Worm (Caenorhabditis elegans): ENCODE data around the gene F58E2.4.

The F58E2.4 gene

ce11 chrIV:3469742-3470141, 6.6 kb downstream of the F58E2.4 start, which contains the start of gene F58E2.2:
Gene F58E2.2 (plus strand): TSS chrIV:3470042.
- no peak for TF ChIP-seq ceh-16 (tag; optimal IDR thresholded peaks at IDR 0.05)
- TF ChIP-seq ztf-11 (tag; optimal IDR thresholded peaks at IDR 0.05) = no peak
- no peak for TF ChIP-seq zag-1 (tag; optimal IDR thresholded peaks at IDR 0.05)
- no peak for TF ChIP-seq ceh-82 (tag; optimal IDR thresholded peaks at IDR 0.05)
- no peak for TF ChIP-seq sem-4 (tag; optimal IDR thresholded peaks at IDR 0.05)
- no peak for TF ChIP-seq alr-1 (tag; optimal IDR thresholded peaks at IDR 0.05)
- no peak for TF ChIP-seq egl-27 (tag; optimal IDR thresholded peaks at IDR 0.05)
- no peak for TF ChIP-seq sma-9 (GFP tag; optimal IDR thresholded peaks at IDR 0.05)
- no peak for TF ChIP-seq sma-9 (tag; optimal IDR thresholded peaks at IDR 0.05)
- TF ChIP-seq ztf-1 (GFP tag; conservative IDR thresholded peaks at IDR 0.05) = no peak
- TF ChIP-seq ama-1 (optimal IDR thresholded peaks at IDR 0.05) = no peak

ce11 chrIV:3477124-3477523, 13.9 kb downstream of the F58E2.4 start, which contains the start of gene srz-69:
Gene srz-69 (minus strand): TSS chrIV:3477224.
- no peak for TF ChIP-seq mab-5 (tag; optimal IDR thresholded peaks at IDR 0.05)
- TF ChIP-seq elt-1 (tag; optimal IDR thresholded peaks at IDR 0.05) = no peak
- no peak for TF ChIP-seq skn-1 (tag; optimal IDR thresholded peaks at IDR 0.05)
- no peak for TF ChIP-seq ZK546.5 (tag; optimal IDR thresholded peaks at IDR 0.05)
- no peak for TF ChIP-seq ceh-82 (tag; optimal IDR thresholded peaks at IDR 0.05)
- TF ChIP-seq alr-1 (tag; optimal IDR thresholded peaks at IDR 0.05) = no peak
- TF ChIP-seq blmp-1 (tag; optimal IDR thresholded peaks at IDR 0.05; ENCODE audit: insufficient read depth) = no peak
- TF ChIP-seq ztf-1 (GFP tag; conservative IDR thresholded peaks at IDR 0.05) = no peak

DNA sequence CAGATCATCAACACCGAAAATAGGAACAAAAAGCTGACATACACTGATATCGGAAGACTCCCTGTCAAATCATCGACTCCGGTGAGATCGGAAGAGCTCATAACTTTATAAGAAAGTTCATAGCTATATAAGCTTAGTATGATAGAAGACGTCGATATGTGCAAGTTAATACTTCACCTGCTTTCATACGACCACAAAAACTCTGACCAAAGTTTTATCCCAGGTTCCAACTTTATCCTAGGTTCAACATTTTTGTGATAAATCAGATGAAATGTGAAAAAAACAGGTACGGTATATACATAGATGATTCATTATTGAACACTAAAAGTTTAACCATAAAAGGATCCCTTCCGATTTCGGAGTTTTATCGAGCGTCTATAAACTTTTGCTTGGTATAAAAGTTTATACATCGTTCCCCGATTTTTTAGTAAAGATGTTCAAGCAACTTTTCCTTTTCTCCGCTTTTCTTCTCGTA, 15.8 kb downstream of the F58E2.4 start, which contains the start of the genes srz-70 and C09G12.5:
srz-70 (minus strand) TSS at position 101 of the 475 bp plus-strand sequence.
C09G12.5 (plus strand) TSS at position 425 of the 475 bp plus-strand sequence.
- TF ChIP-seq nhr-237 (tag; optimal IDR thresholded peaks at IDR 0.05) = no peak
- TF ChIP-seq lin-13 (GFP tag; optimal IDR thresholded peaks at IDR 0.05) = no peak
- no peak for TF ChIP-seq nhr-10 (tag; optimal IDR thresholded peaks at IDR 0.05)
- TF ChIP-seq egl-27 (tag; optimal IDR thresholded peaks at IDR 0.05) = no peak
- no peak for TF ChIP-seq alr-1 (tag; optimal IDR thresholded peaks at IDR 0.05)
- TF ChIP-seq ceh-82 (tag; optimal IDR thresholded peaks at IDR 0.05) = no peak
- TF ChIP-seq Y55F3AM.14 (GFP tag; optimal IDR thresholded peaks at IDR 0.05) = no peak
- TF ChIP-seq ceh-16 (tag; optimal IDR thresholded peaks at IDR 0.05) = no peak
- TF ChIP-seq skn-1 (tag; optimal IDR thresholded peaks at IDR 0.05) = no peak
- no peak for TF ChIP-seq nhr-11 (tag; optimal IDR thresholded peaks at IDR 0.05)
- no peak for TF ChIP-seq fos-1 (tag; optimal IDR thresholded peaks at IDR 0.05)
- no peak for TF ChIP-seq sem-4 (tag; optimal IDR thresholded peaks at IDR 0.05)

- TF ChIP-seq nhr-10 (tag; optimal IDR thresholded peaks at IDR 0.05) (no peak), elt-3 (tag; optimal IDR thresholded peaks at IDR 0.05) (no peak), ztf-4 (tag; optimal IDR thresholded peaks at IDR 0.05) (no peak), unc-62 (GFP tag; optimal IDR thresholded peaks at IDR 0.05) (no peak), lin-11 (tag; optimal IDR thresholded peaks at IDR 0.05) (no peak), fos-1 (tag; optimal IDR thresholded peaks at IDR 0.05) (no peak), aly-2 (tag; optimal IDR thresholded peaks at IDR 0.05) (no peak), sma-3 (GFP tag; optimal IDR thresholded peaks at IDR 0.05) (no peak), nhr-77 (tag; optimal IDR thresholded peaks at IDR 0.05) (no peak), ztf-1 (GFP tag; conservative IDR thresholded peaks at IDR 0.05) (no peak), nhr-6 (tag; optimal IDR thresholded peaks at IDR 0.05) (no peak)
Observed at ce11 chrIV:3481760-3482159, 18.6 kb downstream of the F58E2.4 start, which contains the start of gene srz-37. Gene srz-37 (minus strand): TSS chrIV:3481860.

DNA sequence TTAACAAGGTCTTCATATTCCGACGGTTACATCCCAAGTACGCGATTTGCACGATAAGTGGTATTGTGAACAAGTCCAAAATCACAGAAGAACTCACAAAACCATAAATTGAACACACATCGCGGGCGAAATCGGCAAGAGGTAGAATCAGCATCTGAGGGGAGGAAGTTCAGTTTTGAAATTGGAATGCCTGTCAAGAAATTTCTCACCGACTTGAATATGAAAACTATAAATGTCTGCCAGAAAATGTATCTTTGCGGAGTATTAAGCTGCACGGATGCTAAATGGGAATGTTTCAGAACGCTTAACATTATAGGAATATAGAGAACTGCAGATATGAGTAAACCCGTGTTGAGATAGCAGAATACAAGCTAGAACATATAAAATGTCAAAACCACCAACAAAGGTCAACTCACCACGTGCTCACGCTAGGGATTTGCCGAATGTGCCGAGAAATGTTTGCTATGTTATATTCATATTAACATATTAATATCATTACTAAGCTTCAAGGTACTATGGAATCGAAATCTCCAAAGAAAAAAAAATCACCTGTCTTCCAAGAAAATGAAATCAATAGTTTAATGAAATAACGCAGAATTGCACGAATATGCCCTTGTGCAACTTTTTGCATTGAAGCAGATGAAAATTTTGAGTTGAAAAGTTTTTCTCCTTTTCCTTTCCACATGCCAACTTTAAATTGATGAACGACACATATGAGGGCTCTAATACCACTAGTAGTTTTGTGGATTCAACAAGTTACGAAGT, 19.2 kb downstream of the F58E2.4 start, which contains the start of gene srz-82:
srz-82 (plus strand) TSS at position 701 of the 765 bp plus-strand sequence.
- TF ChIP-seq elt-1 (tag; optimal IDR thresholded peaks at IDR 0.05) (no peak), lin-13 (GFP tag; optimal IDR thresholded peaks at IDR 0.05) (no peak), dmd-4 (tag; optimal IDR thresholded peaks at IDR 0.05) (no peak), lin-39 (tag; optimal IDR thresholded peaks at IDR 0.05) (no peak), gmeb-1 (tag; optimal IDR thresholded peaks at IDR 0.05) (no peak), nhr-11 (tag; optimal IDR thresholded peaks at IDR 0.05) (no peak), ztf-1 (GFP tag; conservative IDR thresholded peaks at IDR 0.05) (no peak), peb-1 (tag; optimal IDR thresholded peaks at IDR 0.05) (no peak), zag-1 (tag; optimal IDR thresholded peaks at IDR 0.05) (no peak), lsy-2 (tag; optimal IDR thresholded peaks at IDR 0.05) (no peak), nhr-23 (tag; optimal IDR thresholded peaks at IDR 0.05) (no peak)
